Fruit fly (Drosophila melanogaster) whole organism, prepupa: ENCODE data around the gene bgm.

ENCODE experiments used
- Blimp-1 ChIP-seq: fragments of 200-800 bp; sonication (Bioruptor generic); optimal IDR thresholded peaks from 3 replicates; lab custom pipeline; 2017; ENCODE audit warnings: missing biosample characterization, missing genetic modification characterization, mild to moderate bottlenecking, moderate library complexity, missing genetic modification reagents
- CG10669 ChIP-seq: fragments of 200-800 bp; sonication (Bioruptor generic); optimal IDR thresholded peaks from 3 replicates; lab custom pipeline; 2018; ENCODE audit warnings: missing biosample characterization, mild to moderate bottlenecking, missing genetic modification characterization, moderate library complexity
- CG11294 ChIP-seq: fragments of 200-800 bp; sonication (Bioruptor generic); IDR thresholded peaks from 2 replicates; pipeline ENCODE4 v1.3.6; 2022; ENCODE audit warnings: missing biosample characterization, missing genetic modification characterization
- CG11762 ChIP-seq: fragments of 200-800 bp; sonication (Bioruptor generic); optimal IDR thresholded peaks from 3 replicates; lab custom pipeline; 2016; ENCODE audit warnings: missing biosample characterization, missing genetic modification characterization; ENCODE audit not compliant: insufficient read depth
- CG11902 ChIP-seq: fragments of 200-800 bp; sonication (Bioruptor generic); optimal IDR thresholded peaks from 3 replicates; lab custom pipeline; 2016; ENCODE audit warnings: missing biosample characterization, missing genetic modification characterization
- CG15336 ChIP-seq: fragments of 200-800 bp; sonication (Bioruptor generic); IDR thresholded peaks from 2 replicates; pipeline ENCODE4 v1.3.6; 2022; ENCODE audit warnings: missing biosample characterization, missing genetic modification characterization
- CG16779 ChIP-seq: fragments of 200-800 bp; sonication (Bioruptor generic); optimal IDR thresholded peaks from 3 replicates; lab custom pipeline; 2017; ENCODE audit warnings: missing biosample characterization, mild to moderate bottlenecking, missing genetic modification characterization
- CG3032 ChIP-seq: fragments of 200-800 bp; optimal IDR thresholded peaks from 2 replicates; lab custom pipeline; 2019; ENCODE audit warnings: missing biosample characterization, mild to moderate bottlenecking, missing genetic modification characterization, moderate library complexity
- CG31627 ChIP-seq: fragments of 200-800 bp; sonication (Bioruptor generic); optimal IDR thresholded peaks from 3 replicates; lab custom pipeline; 2016; ENCODE audit warnings: missing biosample characterization, missing genetic modification characterization
- CG3919 ChIP-seq: fragments of 200-800 bp; sonication (Bioruptor generic); optimal IDR thresholded peaks from 3 replicates; lab custom pipeline; 2016; ENCODE audit warnings: missing biosample characterization, missing genetic modification characterization
- CG6163 ChIP-seq: fragments of 200-800 bp; sonication (Bioruptor generic); IDR thresholded peaks from 3 replicates; pipeline ENCODE4 v1.3.6; 2022; ENCODE audit warnings: missing biosample characterization, missing genetic modification characterization
- CG9139 ChIP-seq: fragments of 200-800 bp; sonication (Bioruptor generic); optimal IDR thresholded peaks from 3 replicates; lab custom pipeline; 2017; ENCODE audit warnings: missing biosample characterization, mild to moderate bottlenecking, missing genetic modification characterization
- Eip75B ChIP-seq: fragments of 200-800 bp; sonication (Bioruptor generic); optimal IDR thresholded peaks from 3 replicates; lab custom pipeline; 2016; ENCODE audit warnings: missing biosample characterization, missing genetic modification characterization
- Eip78C ChIP-seq: fragments of 200-800 bp; sonication (Bioruptor generic); peaks from one replicate; lab custom pipeline; 2016; ENCODE audit warnings: missing biosample characterization, missing genetic modification characterization
- Eip93F ChIP-seq: fragments of 200-800 bp; sonication (Bioruptor generic); optimal IDR thresholded peaks from 2 replicates; lab custom pipeline; 2016; ENCODE audit warnings: missing biosample characterization, mild to moderate bottlenecking, missing genetic modification characterization
- Ets21C ChIP-seq: fragments of 200-800 bp; sonication (Bioruptor generic); optimal IDR thresholded peaks from 3 replicates; lab custom pipeline; 2016; ENCODE audit warnings: missing biosample characterization, missing genetic modification characterization
- Ets96B ChIP-seq: fragments of 200-800 bp; optimal IDR thresholded peaks from 2 replicates; lab custom pipeline; 2019; ENCODE audit warnings: missing biosample characterization, mild to moderate bottlenecking, missing genetic modification characterization, moderate library complexity
- Gug ChIP-seq: fragments of 200-800 bp; sonication (Bioruptor generic); IDR thresholded peaks from 2 replicates; pipeline ENCODE4 v1.3.6; 2022; ENCODE audit warnings: missing biosample characterization, missing genetic modification characterization
- Hr4 ChIP-seq: fragments of 200-800 bp; sonication (Bioruptor generic); optimal IDR thresholded peaks from 3 replicates; lab custom pipeline; 2016; ENCODE audit warnings: missing biosample characterization, missing genetic modification characterization
- Met ChIP-seq: fragments of 200-800 bp; sonication (Bioruptor generic); optimal IDR thresholded peaks from 3 replicates; lab custom pipeline; 2016; ENCODE audit warnings: missing biosample characterization, missing genetic modification characterization
- OdsH ChIP-seq: fragments of 200-800 bp; sonication (Bioruptor generic); optimal IDR thresholded peaks from 3 replicates; lab custom pipeline; 2016; ENCODE audit warnings: missing biosample characterization, missing genetic modification characterization
- Sox15 ChIP-seq: fragments of 200-800 bp; sonication (Bioruptor generic); optimal IDR thresholded peaks from 3 replicates; lab custom pipeline; 2016; ENCODE audit warnings: missing biosample characterization, missing genetic modification characterization
- achi ChIP-seq: fragments of 200-800 bp; sonication (Bioruptor generic); optimal IDR thresholded peaks from 3 replicates; lab custom pipeline; 2016; ENCODE audit warnings: missing biosample characterization, missing genetic modification characterization
- acj6 ChIP-seq: fragments of 200-800 bp; sonication (Bioruptor generic); optimal IDR thresholded peaks from 3 replicates; lab custom pipeline; 2016; ENCODE audit warnings: missing biosample characterization, missing genetic modification characterization
- dsx ChIP-seq: fragments of 200-800 bp; optimal IDR thresholded peaks from 3 replicates; lab custom pipeline; 2019; ENCODE audit warnings: missing biosample characterization, mild to moderate bottlenecking, missing genetic modification characterization, moderate library complexity; ENCODE audit not compliant: poor library complexity, severe bottlenecking
- esn ChIP-seq: fragments of 200-800 bp; sonication (Bioruptor generic); optimal IDR thresholded peaks from 2 replicates; lab custom pipeline; 2016; ENCODE audit warnings: missing biosample characterization, mild to moderate bottlenecking, missing genetic modification characterization, moderate library complexity
- fd59A ChIP-seq: fragments of 200-800 bp; sonication (Bioruptor generic); optimal IDR thresholded peaks from 2 replicates; lab custom pipeline; 2017; ENCODE audit warnings: missing biosample characterization, mild to moderate bottlenecking, missing genetic modification characterization, missing genetic modification reagents
- pdm3 ChIP-seq: fragments of 200-800 bp; sonication (Bioruptor generic); optimal IDR thresholded peaks from 3 replicates; lab custom pipeline; 2016; ENCODE audit warnings: missing biosample characterization, missing genetic modification characterization
- salr ChIP-seq, 2 experiments: fragments of 200-800 bp; sonication (Bioruptor generic); optimal IDR thresholded peaks; 3 replicates each; lab custom pipeline; 2016 to 2018; ENCODE audit warnings: missing biosample characterization in 2 of 2, missing genetic modification characterization in 2 of 2, mild to moderate bottlenecking in 1 of 2
- svp ChIP-seq: fragments of 200-800 bp; sonication (Bioruptor generic); peaks from one replicate; lab custom pipeline; 2016; ENCODE audit warnings: missing biosample characterization, missing genetic modification characterization
- topi ChIP-seq: fragments of 200-800 bp; sonication (Bioruptor generic); optimal IDR thresholded peaks from 3 replicates; lab custom pipeline; 2016; ENCODE audit warnings: missing biosample characterization, missing genetic modification characterization
- vri ChIP-seq: fragments of 200-800 bp; sonication (Bioruptor generic); optimal IDR thresholded peaks from 3 replicates; lab custom pipeline; 2016; ENCODE audit warnings: missing biosample characterization, mild to moderate bottlenecking, missing genetic modification characterization

Gene bgm

dm6 chr2L:14001078-14001477, 11.7 kb upstream of the bgm start, which contains the start of gene rk:
Gene rk (minus strand): TSS chr2L:14001248.
- TF ChIP-seq svp (GFP tag; lab: Kevin White, UChicago) (peak; percentile 22), Ets96B (no peak), dsx (GFP tag; lab: Kevin White, UChicago) (peak; percentile 7), CG3032 (no peak), CG16779 (tag; lab: Kevin White, UChicago) (no peak), Gug (GFP tag; lab: Robert Waterston, UW) (no peak), Ets21C (GFP tag; lab: Kevin White, UChicago) (no peak), Met (GFP tag; lab: Kevin White, UChicago) (peak; percentile 18), CG6163 (0 out of 3 replicates have a peak, but pooled peaks have one; percentile 33), CG3919 (peak; percentile 38), fd59A (GFP tag; lab: Kevin White, UChicago) (no peak), Eip78C (GFP tag; lab: Kevin White, UChicago) (peak; percentile 56), achi (GFP tag; lab: Kevin White, UChicago) (no peak), CG9139 (GFP tag; lab: Kevin White, UChicago) (no peak), CG11294 (GFP tag; lab: Robert Waterston, UW) (no peak), Hr4 (GFP tag; lab: Kevin White, UChicago) (no peak)

DNA sequence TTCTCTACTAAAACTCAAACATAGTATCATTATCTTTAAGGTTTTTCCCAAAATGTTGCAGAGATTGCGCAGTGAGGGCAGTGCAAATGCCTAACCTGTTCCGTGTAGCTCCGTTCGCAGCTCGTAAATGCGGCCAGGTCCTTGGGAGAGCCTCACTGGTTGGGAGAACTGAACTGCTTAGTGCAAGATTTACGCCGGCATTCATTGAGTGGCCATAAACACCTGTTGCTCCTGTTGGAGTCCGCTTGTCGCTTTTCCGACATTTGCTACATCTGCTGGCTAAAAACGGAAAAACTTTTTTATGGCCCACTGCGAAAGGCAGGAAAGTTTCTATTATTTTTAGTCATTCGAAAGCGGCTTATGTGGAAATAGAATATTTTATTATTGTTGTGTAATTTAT, 10.9 kb upstream of the bgm start:
- no peak for TF ChIP-seq Blimp-1 (GFP tag; lab: Kevin White, UChicago)
- no peak for TF ChIP-seq CG11902 (GFP tag; lab: Kevin White, UChicago)
- TF ChIP-seq esn = no peak
- no peak for TF ChIP-seq vri
- no peak for TF ChIP-seq CG11762 (GFP tag; lab: Kevin White, UChicago)
- TF ChIP-seq topi (GFP tag; lab: Kevin White, UChicago) = no peak
- no peak for TF ChIP-seq dsx (GFP tag; lab: Kevin White, UChicago)
- no peak for TF ChIP-seq salr (GFP tag; optimal IDR thresholded peaks at IDR 0.05; lab: Kevin White, UChicago)
- no peak for TF ChIP-seq OdsH
- TF ChIP-seq Sox15 (GFP tag; lab: Kevin White, UChicago) = no peak
- no peak for TF ChIP-seq pdm3 (GFP tag; lab: Kevin White, UChicago)
- no peak for TF ChIP-seq CG3032
- no peak for TF ChIP-seq Eip75B
- no peak for TF ChIP-seq Eip78C (GFP tag; lab: Kevin White, UChicago)
- TF ChIP-seq Ets21C (GFP tag; lab: Kevin White, UChicago) = no peak
- TF ChIP-seq fd59A (GFP tag; lab: Kevin White, UChicago) = no peak
- TF ChIP-seq CG31627 = no peak
- TF ChIP-seq Met (GFP tag; lab: Kevin White, UChicago) = no peak
- TF ChIP-seq CG10669 (GFP tag; lab: Kevin White, UChicago) = no peak
- no peak for TF ChIP-seq Eip93F (GFP tag; lab: Kevin White, UChicago)
- TF ChIP-seq, all 60 proteins: peak for 0

DNA sequence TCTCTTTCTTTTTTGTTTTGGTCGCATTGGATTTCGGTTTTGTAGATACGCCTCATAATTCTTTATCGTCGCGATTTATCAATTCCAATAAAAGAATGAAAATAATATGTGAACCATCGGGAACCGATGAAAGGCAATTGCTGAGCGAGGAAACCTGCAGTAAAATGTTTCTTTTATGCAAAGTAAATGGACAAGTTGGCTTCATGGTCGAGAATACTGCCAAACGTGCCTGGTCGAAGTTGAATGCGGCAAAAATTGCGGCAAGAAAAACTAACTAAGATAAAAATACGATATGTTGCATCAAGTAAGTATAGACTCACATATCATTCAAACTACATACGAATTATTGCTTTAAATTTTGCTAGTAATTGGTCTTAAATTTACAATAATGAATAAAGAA, 5.0 kb upstream of the bgm start, which contains the start of gene CG42692:
Gene CG42692, plus strand, starts transcription at position 301 of the 400 bp plus-strand sequence.
- TF ChIP-seq CG3919 (no peak), svp (GFP tag; lab: Kevin White, UChicago) (peak; percentile 12)
- TF ChIP-seq, all 60 proteins: peak for 1

- TF ChIP-seq salr (GFP tag; optimal IDR thresholded peaks at IDR 0.05; lab: Kevin White, UChicago) (no peak), Blimp-1 (GFP tag; lab: Kevin White, UChicago) (no peak), CG15336 (no peak), Gug (GFP tag; lab: Robert Waterston, UW) (no peak), CG9139 (GFP tag; lab: Kevin White, UChicago) (peak; percentile 7), svp (GFP tag; lab: Kevin White, UChicago) (peak; percentile 70), esn (no peak), acj6 (no peak)
These were observed 2.4 kb upstream of the bgm start for dm6 chr2L:14010410-14010809.
